Worm (Caenorhabditis elegans) whole organism, early embryonic: ENCODE results near the gene F14D7.1.

ENCODE experiments used
- ets-7 ChIP-seq: sonication (generic microtip); optimal IDR thresholded peaks from 2 replicates; lab custom pipeline; 2016; ENCODE audit warnings: missing genotype, missing genetic modification characterization, missing compliant biosample characterization
- hnd-1 ChIP-seq: sonication (generic microtip); optimal IDR thresholded peaks from 2 replicates; lab custom pipeline; 2016; ENCODE audit warnings: missing genetic modification characterization, missing compliant biosample characterization
- sea-1 ChIP-seq: fragments of 200-800 bp; sonication (Bioruptor generic); conservative IDR thresholded peaks from 2 replicates; pipeline ENCODE4 v1.3.6; 2022; ENCODE audit warnings: missing genetic modification characterization, missing compliant biosample characterization

DNA sequence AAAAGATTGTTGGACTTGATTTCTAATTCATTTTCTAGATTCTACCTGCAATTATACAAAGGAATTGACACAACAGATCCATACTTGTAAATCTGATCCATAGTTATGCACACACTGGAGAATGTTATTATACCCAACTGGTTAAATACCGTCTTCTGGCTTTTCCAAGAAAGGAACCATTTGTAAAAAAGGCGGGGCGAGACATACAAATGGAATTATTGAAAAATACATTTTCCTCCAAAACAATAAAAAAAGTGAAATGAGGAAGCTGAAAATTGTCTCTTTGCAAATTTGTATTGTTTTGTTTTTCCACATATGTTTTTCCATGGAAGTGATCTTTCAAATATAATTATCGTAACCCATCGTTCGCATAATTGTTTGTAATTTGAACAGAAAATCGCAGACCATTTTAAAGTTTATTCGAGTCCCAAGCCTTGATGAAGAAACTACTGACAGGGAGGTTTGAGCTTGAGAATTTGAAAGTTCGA is 7.0 kb downstream of the F14D7.1 start, which contains the start of the genes srt-74 and F40G12.9:
- TF ChIP-seq ets-7 (tag; lab: Kevin White, UChicago) (no peak), hnd-1 (tag; lab: Kevin White, UChicago) (no peak), sea-1 (no peak)
